Worm (Caenorhabditis elegans) whole organism, L4/young adult: Measurements from ENCODE around the gene lmd-4.

ENCODE experiments used
- W03F9.2 ChIP-seq: fragments of 150-350 bp; optimal IDR thresholded peaks from 2 replicates; lab custom pipeline; 2014; ENCODE audit warnings: missing biosample characterization, missing genetic modification characterization
- dao-5 ChIP-seq: sonication (generic microtip); optimal IDR thresholded peaks from 2 replicates; lab custom pipeline; 2016; ENCODE audit warnings: missing genotype, missing genetic modification characterization, moderate library complexity, missing compliant biosample characterization

ce11 chrV:7364951-7365350 lies 44.1 kb upstream of the lmd-4 start, which contains the start of gene exc-13:
- TF ChIP-seq W03F9.2 (tag; lab: Kevin White, UChicago) (no peak), dao-5 (tag; lab: Kevin White, UChicago) (no peak)
